Worm (Caenorhabditis elegans) whole organism, late embryonic: ENCODE data around the gene C06G1.1.

Experiments
- C08G9.2 ChIP-seq: sonication (generic microtip); optimal IDR thresholded peaks from 2 replicates; lab custom pipeline; 2016; ENCODE audit warnings: mild to moderate bottlenecking, missing genetic modification characterization, moderate library complexity, missing compliant biosample characterization
- K02D7.2 ChIP-seq: sonication (generic microtip); optimal IDR thresholded peaks from 2 replicates; lab custom pipeline; 2017; ENCODE audit warnings: mild to moderate bottlenecking, missing genetic modification characterization, missing compliant biosample characterization
- K09A11.1 ChIP-seq: sonication (generic microtip); optimal IDR thresholded peaks from 2 replicates; lab custom pipeline; 2017; ENCODE audit warnings: antibody characterized with exemption, mild to moderate bottlenecking, missing genetic modification characterization, missing compliant biosample characterization; ENCODE audit not compliant: insufficient read depth
- T23F11.4 ChIP-seq: fragments of 200-800 bp; sonication (Bioruptor generic); optimal IDR thresholded peaks from 2 replicates; lab custom pipeline; 2018; ENCODE audit warnings: mild to moderate bottlenecking, missing genetic modification characterization, missing compliant biosample characterization
- Y22D7AL.16 ChIP-seq: sonication (generic microtip); optimal IDR thresholded peaks from 2 replicates; lab custom pipeline; 2016; ENCODE audit warnings: missing genetic modification characterization, missing compliant biosample characterization
- ama-1 ChIP-seq: fragments of 150-350 bp; optimal IDR thresholded peaks from 2 replicates; lab custom pipeline; 2014
- ceh-14 ChIP-seq: sonication (generic microtip); optimal IDR thresholded peaks from 2 replicates; lab custom pipeline; 2016; ENCODE audit warnings: missing genotype, missing genetic modification characterization, missing compliant biosample characterization
- ceh-18 ChIP-seq: sonication (generic microtip); optimal IDR thresholded peaks from 2 replicates; lab custom pipeline; 2016; ENCODE audit warnings: missing genetic modification characterization, missing compliant biosample characterization
- ceh-19 ChIP-seq: fragments of 200-800 bp; sonication (Bioruptor generic); optimal IDR thresholded peaks from 2 replicates; lab custom pipeline; 2018; ENCODE audit warnings: mild to moderate bottlenecking, missing genetic modification characterization, missing compliant biosample characterization
- ceh-2 ChIP-seq: sonication (generic microtip); optimal IDR thresholded peaks from 2 replicates; lab custom pipeline; 2016; ENCODE audit warnings: missing genotype, missing genetic modification characterization, missing compliant biosample characterization
- ceh-22 ChIP-seq: sonication (generic microtip); optimal IDR thresholded peaks from 2 replicates; lab custom pipeline; 2017; ENCODE audit warnings: missing biosample characterization, missing genetic modification characterization
- ceh-24 ChIP-seq: sonication (generic microtip); optimal IDR thresholded peaks from 2 replicates; lab custom pipeline; 2016; ENCODE audit warnings: mild to moderate bottlenecking, missing genetic modification characterization, missing compliant biosample characterization
- ceh-30 ChIP-seq: fragments of 150-350 bp; optimal IDR thresholded peaks from 2 replicates; lab custom pipeline; 2014; ENCODE audit warnings: missing biosample characterization, missing genetic modification characterization
- ceh-31 ChIP-seq: sonication (generic microtip); optimal IDR thresholded peaks from 2 replicates; lab custom pipeline; 2016; ENCODE audit warnings: missing genetic modification characterization, missing compliant biosample characterization
- ceh-34 ChIP-seq: sonication (generic microtip); optimal IDR thresholded peaks from 2 replicates; lab custom pipeline; 2016; ENCODE audit warnings: mild to moderate bottlenecking, missing genetic modification characterization, missing compliant biosample characterization
- ceh-45 ChIP-seq: fragments of 200-800 bp; sonication (Bioruptor generic); IDR thresholded peaks from 2 replicates; pipeline ENCODE4 v1.3.6; 2022; ENCODE audit warnings: missing genetic modification reagents, missing genetic modification characterization, missing compliant biosample characterization
- ceh-48 ChIP-seq: sonication (generic microtip); optimal IDR thresholded peaks from 2 replicates; lab custom pipeline; 2016; ENCODE audit warnings: missing genetic modification characterization, inconsistent platforms, missing compliant biosample characterization
- ceh-6 ChIP-seq: fragments of 200-800 bp; sonication (Bioruptor generic); optimal IDR thresholded peaks from 2 replicates; lab custom pipeline; 2018; ENCODE audit warnings: mild to moderate bottlenecking, missing genetic modification characterization, missing compliant biosample characterization
- che-1 ChIP-seq: sonication (generic microtip); optimal IDR thresholded peaks from 2 replicates; lab custom pipeline; 2016; ENCODE audit warnings: mild to moderate bottlenecking, missing genetic modification characterization, missing compliant biosample characterization
- dve-1 ChIP-seq: sonication (generic microtip); optimal IDR thresholded peaks from 2 replicates; lab custom pipeline; 2017; ENCODE audit warnings: antibody characterized with exemption, mild to moderate bottlenecking, missing genetic modification characterization, missing compliant biosample characterization
- elt-2 ChIP-seq: sonication (generic microtip); optimal IDR thresholded peaks from 2 replicates; lab custom pipeline; 2016; ENCODE audit warnings: missing genetic modification reagents, missing genetic modification characterization, missing compliant biosample characterization
- elt-4 ChIP-seq: sonication (generic microtip); optimal IDR thresholded peaks from 2 replicates; lab custom pipeline; 2016; ENCODE audit warnings: missing genetic modification characterization, missing compliant biosample characterization
- ets-4 ChIP-seq: sonication (generic microtip); optimal IDR thresholded peaks from 2 replicates; lab custom pipeline; 2016; ENCODE audit warnings: missing genetic modification characterization, missing compliant biosample characterization
- fkh-6 ChIP-seq: sonication (generic microtip); optimal IDR thresholded peaks from 2 replicates; lab custom pipeline; 2016; ENCODE audit warnings: missing genetic modification characterization, missing compliant biosample characterization
- gmeb-2 ChIP-seq: sonication (generic microtip); optimal IDR thresholded peaks from 2 replicates; lab custom pipeline; 2016; ENCODE audit warnings: missing genetic modification characterization, inconsistent platforms, missing compliant biosample characterization
- hlh-13 ChIP-seq: fragments of 200-800 bp; sonication (Bioruptor generic); optimal IDR thresholded peaks from 2 replicates; lab custom pipeline; 2018; ENCODE audit warnings: mild to moderate bottlenecking, missing genetic modification characterization, missing compliant biosample characterization
- lin-11 ChIP-seq: fragments of 200-800 bp; sonication (Bioruptor generic); optimal IDR thresholded peaks from 2 replicates; lab custom pipeline; 2018; ENCODE audit warnings: mild to moderate bottlenecking, missing genetic modification characterization, missing compliant biosample characterization
- madf-2 ChIP-seq: sonication (generic microtip); optimal IDR thresholded peaks from 2 replicates; lab custom pipeline; 2017; ENCODE audit warnings: missing genetic modification characterization, missing compliant biosample characterization
- nhr-11 ChIP-seq: fragments of 150-350 bp; optimal IDR thresholded peaks from 2 replicates; lab custom pipeline; 2014; ENCODE audit warnings: missing biosample characterization, missing genetic modification characterization
- pag-3 ChIP-seq: sonication (generic microtip); optimal IDR thresholded peaks from 2 replicates; lab custom pipeline; 2016; ENCODE audit warnings: missing compliant biosample characterization, missing genetic modification characterization, borderline replicate concordance
- pax-1 ChIP-seq: fragments of 150-350 bp; optimal IDR thresholded peaks from 2 replicates; lab custom pipeline; 2014; ENCODE audit warnings: missing biosample characterization, missing genetic modification characterization
- pha-2 ChIP-seq: sonication (generic microtip); optimal IDR thresholded peaks from 2 replicates; lab custom pipeline; 2017; ENCODE audit warnings: mild to moderate bottlenecking, missing genetic modification characterization, missing compliant biosample characterization
- pha-4 ChIP-seq: fragments of 150-350 bp; optimal IDR thresholded peaks from 2 replicates; lab custom pipeline; 2018; ENCODE audit warnings: missing biosample characterization, missing genetic modification reagents, missing genetic modification characterization
- rnt-1 ChIP-seq: sonication (generic microtip); optimal IDR thresholded peaks from 2 replicates; lab custom pipeline; 2016; ENCODE audit warnings: missing genetic modification characterization, missing compliant biosample characterization
- sdc-2 ChIP-seq: sonication (generic microtip); optimal IDR thresholded peaks from 2 replicates; lab custom pipeline; 2016; ENCODE audit warnings: missing genotype, missing genetic modification characterization, missing compliant biosample characterization
- sox-2 ChIP-seq: fragments of 200-800 bp; sonication (Bioruptor generic); IDR thresholded peaks from 2 replicates; pipeline ENCODE4 v1.3.6; 2022; ENCODE audit warnings: missing genetic modification reagents, missing genetic modification characterization, missing compliant biosample characterization
- ttx-3 ChIP-seq: sonication (generic microtip); optimal IDR thresholded peaks from 2 replicates; lab custom pipeline; 2016; ENCODE audit warnings: missing genetic modification reagents, missing genetic modification characterization, missing compliant biosample characterization
- unc-42 ChIP-seq: sonication (generic microtip); optimal IDR thresholded peaks from 2 replicates; lab custom pipeline; 2016; ENCODE audit warnings: missing genotype, missing genetic modification characterization, missing compliant biosample characterization
- unc-86 ChIP-seq: sonication (generic microtip); optimal IDR thresholded peaks from 2 replicates; lab custom pipeline; 2016; ENCODE audit warnings: missing genetic modification characterization, missing compliant biosample characterization

C06G1.1 gene

DNA sequence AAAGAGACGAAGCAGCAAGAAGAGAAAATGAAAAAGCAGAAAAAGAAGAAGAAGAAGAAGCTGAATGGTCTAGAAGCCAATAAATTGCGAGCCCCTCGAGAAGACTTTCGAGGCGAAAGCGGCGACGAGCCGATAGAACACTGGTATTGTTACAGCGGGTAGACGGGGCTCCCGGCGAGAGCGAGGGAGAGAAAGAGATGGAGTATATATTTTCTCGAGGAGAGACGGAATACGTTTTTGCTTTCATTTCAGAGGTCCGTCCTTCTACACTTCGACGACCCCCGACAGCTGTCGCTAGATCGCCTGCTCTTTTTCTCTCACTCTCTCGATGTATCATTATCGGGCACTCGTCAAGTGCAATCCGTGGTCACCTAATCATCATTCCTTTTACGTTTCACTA is 22.1 kb downstream of the C06G1.1 start (continued):
- TF ChIP-seq K02D7.2 (tag; lab: Kevin White, UChicago) (no peak), elt-2 (tag; lab: Kevin White, UChicago) (no peak), C08G9.2 (tag; lab: Kevin White, UChicago) (no peak), ceh-34 (tag; lab: Kevin White, UChicago) (peak; percentile 24), lin-11 (tag; lab: Kevin White, UChicago) (no peak), pha-4 (tag; lab: Kevin White, UChicago) (no peak), ceh-24 (no peak), unc-86 (tag; lab: Kevin White, UChicago) (no peak), T23F11.4 (GFP tag; lab: Kevin White, UChicago) (no peak), pha-2 (tag; lab: Kevin White, UChicago) (no peak), sdc-2 (tag; lab: Kevin White, UChicago) (no peak), sox-2 (GFP tag; lab: Robert Waterston, UW) (no peak), dve-1 (no peak), rnt-1 (tag; lab: Kevin White, UChicago) (peak; percentile 52), ceh-14 (tag; lab: Kevin White, UChicago) (no peak)

DNA sequence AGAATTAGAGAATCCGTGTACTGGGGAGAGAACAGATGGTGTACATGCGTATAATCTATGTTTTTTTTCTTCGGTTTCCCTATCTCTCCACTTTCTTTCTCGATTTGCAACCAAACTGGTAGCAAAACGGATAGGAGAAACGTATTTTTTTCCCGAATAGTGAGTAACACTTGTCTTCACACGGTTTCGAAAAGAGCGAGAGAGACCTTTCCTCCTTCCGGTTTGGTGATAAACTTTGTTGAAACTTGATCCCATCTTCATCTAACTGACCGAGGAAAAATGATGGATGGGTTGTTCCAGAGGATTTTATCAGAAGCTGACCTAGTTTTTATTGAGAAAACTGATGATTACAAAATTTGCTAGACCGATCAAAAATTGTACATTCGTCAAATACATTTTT is 25.2 kb downstream of the C06G1.1 start:
- TF ChIP-seq nhr-11 (tag; lab: Kevin White, UChicago) (no peak), Y22D7AL.16 (tag; lab: Kevin White, UChicago) (no peak), ceh-45 (GFP tag; lab: Robert Waterston, UW) (no peak), ceh-34 (tag; lab: Kevin White, UChicago) (no peak), ceh-22 (tag; lab: Kevin White, UChicago) (no peak), ceh-48 (tag; lab: Kevin White, UChicago) (no peak), ttx-3 (tag; lab: Kevin White, UChicago) (no peak), elt-4 (tag; lab: Kevin White, UChicago) (no peak), ceh-30 (no peak), ets-4 (tag; lab: Kevin White, UChicago) (no peak), ceh-19 (GFP tag; lab: Kevin White, UChicago) (no peak), hlh-13 (GFP tag; lab: Kevin White, UChicago) (no peak), dve-1 (no peak), ceh-31 (tag; lab: Kevin White, UChicago) (no peak), gmeb-2 (tag; lab: Kevin White, UChicago) (no peak), madf-2 (tag; lab: Kevin White, UChicago) (no peak), ceh-6 (GFP tag; lab: Kevin White, UChicago) (no peak), ceh-2 (tag; lab: Kevin White, UChicago) (no peak), ama-1 (lab: Kevin White, UChicago) (no peak)

DNA sequence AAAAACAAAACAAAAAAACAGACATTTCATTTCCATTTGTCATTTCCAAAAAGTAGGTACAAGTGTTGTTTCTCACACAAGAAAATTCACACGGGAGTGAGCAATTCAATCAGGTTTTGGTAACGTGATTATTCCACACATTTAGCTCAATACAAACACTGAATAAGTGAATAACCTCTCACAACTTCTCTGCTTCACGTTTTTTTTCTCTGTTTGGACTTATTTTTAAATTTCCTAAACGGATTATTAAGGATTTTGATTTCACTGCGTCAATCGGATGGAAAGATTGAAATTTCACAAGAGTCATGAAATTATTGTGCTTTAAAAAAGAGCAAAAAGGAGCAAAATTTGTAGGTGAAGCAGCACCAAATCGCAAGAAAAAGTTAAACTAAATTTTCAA is 27.1 kb downstream of the C06G1.1 start:
- TF ChIP-seq fkh-6 (tag; lab: Kevin White, UChicago) (no peak), ama-1 (lab: Kevin White, UChicago) (no peak), sox-2 (GFP tag; lab: Robert Waterston, UW) (no peak), unc-42 (tag; lab: Kevin White, UChicago) (peak; percentile 7), che-1 (tag; lab: Kevin White, UChicago) (no peak), ceh-31 (tag; lab: Kevin White, UChicago) (no peak), pag-3 (no peak), ceh-6 (GFP tag; lab: Kevin White, UChicago) (no peak)

DNA sequence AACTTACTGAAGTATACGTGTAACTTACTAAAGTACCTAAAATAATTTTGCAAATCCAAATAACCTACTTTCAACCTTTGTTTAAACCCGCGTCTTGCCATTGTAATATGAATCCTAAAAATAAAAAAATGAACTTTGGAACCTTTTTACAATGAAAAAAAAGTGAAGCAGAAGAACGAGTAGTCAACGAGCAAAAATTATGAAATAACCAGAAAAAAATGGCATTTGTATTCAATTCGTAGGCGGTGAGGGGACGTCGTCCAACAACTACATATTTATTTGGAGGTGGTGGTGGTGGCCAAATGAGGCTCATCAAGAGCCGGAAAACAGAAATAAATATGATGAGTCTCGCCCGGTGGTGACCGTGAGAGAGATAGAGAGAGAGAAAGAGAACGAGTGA is 29.6 kb downstream of the C06G1.1 start, which contains the start of gene F43B10.1:
F43B10.1 (minus strand) TSS at position 101 of the 400 bp plus-strand sequence.
- TF ChIP-seq elt-4 (tag; lab: Kevin White, UChicago) (no peak), K09A11.1 (tag; lab: Kevin White, UChicago) (no peak), ceh-34 (tag; lab: Kevin White, UChicago) (no peak), ceh-30 (no peak), pax-1 (tag; lab: Kevin White, UChicago) (no peak), rnt-1 (tag; lab: Kevin White, UChicago) (no peak), ceh-22 (tag; lab: Kevin White, UChicago) (no peak), ceh-18 (tag; lab: Kevin White, UChicago) (no peak)
